Worm (Caenorhabditis elegans): ENCODE measurements around the gene F38H4.5.

F38H4.5 gene

ce11 chrIV:11842121-11842520 lies 9.9 kb upstream of the F38H4.5 start, which contains the start of gene F38H4.3:
TSS of gene F38H4.3 (plus strand) at chrIV:11842421.
- TF ChIP-seq blmp-1 (tag; optimal IDR thresholded peaks at IDR 0.05; ENCODE audit: insufficient read depth): no peak

ce11 chrIV:11847771-11848312 lies 4.1 kb upstream of the F38H4.5 start, which contains the start of the genes F38H4.6 and F38H4.4:
TSS of gene F38H4.6 (minus strand) at chrIV:11847871.
TSS of gene F38H4.4 (plus strand) at chrIV:11848262.
- no peak for TF ChIP-seq Y55F3AM.14 (GFP tag; optimal IDR thresholded peaks at IDR 0.05)
- no peak for TF ChIP-seq gmeb-1 (tag; optimal IDR thresholded peaks at IDR 0.05)
- no peak for TF ChIP-seq unc-39 (tag; optimal IDR thresholded peaks at IDR 0.05)
- no peak for TF ChIP-seq sma-3 (GFP tag; optimal IDR thresholded peaks at IDR 0.05)
- no peak for TF ChIP-seq ztf-1 (GFP tag; conservative IDR thresholded peaks at IDR 0.05)
- TF ChIP-seq ZK546.5 (tag; optimal IDR thresholded peaks at IDR 0.05): no peak
- TF ChIP-seq nhr-21 (tag; optimal IDR thresholded peaks at IDR 0.05): no peak
- TF ChIP-seq dmd-4 (tag; optimal IDR thresholded peaks at IDR 0.05): no peak
- no peak for TF ChIP-seq nhr-12 (tag; optimal IDR thresholded peaks at IDR 0.05)
- TF ChIP-seq C34F6.9 (tag; optimal IDR thresholded peaks at IDR 0.05): no peak

- no peak for TF ChIP-seq R02D3.7 (tag; optimal IDR thresholded peaks at IDR 0.05)
- no peak for TF ChIP-seq lin-39 (tag; optimal IDR thresholded peaks at IDR 0.05)
- no peak for TF ChIP-seq ceh-82 (tag; optimal IDR thresholded peaks at IDR 0.05)
- TF ChIP-seq nhr-129 (tag; optimal IDR thresholded peaks at IDR 0.05): peak; percentile 75
- TF ChIP-seq ztf-4 (tag; optimal IDR thresholded peaks at IDR 0.05): no peak
- TF ChIP-seq nhr-21 (tag; optimal IDR thresholded peaks at IDR 0.05): peak; percentile 15
- TF ChIP-seq sma-3 (GFP tag; optimal IDR thresholded peaks at IDR 0.05): peak; percentile 41
- no peak for TF ChIP-seq nhr-10 (tag; optimal IDR thresholded peaks at IDR 0.05)
- no peak for TF ChIP-seq lin-11 (tag; optimal IDR thresholded peaks at IDR 0.05)
- no peak for TF ChIP-seq mbf-1 (tag; optimal IDR thresholded peaks at IDR 0.05)
- TF ChIP-seq elt-1 (tag; optimal IDR thresholded peaks at IDR 0.05): no peak
- no peak for TF ChIP-seq skn-1 (tag; optimal IDR thresholded peaks at IDR 0.05)
- TF ChIP-seq egl-27 (tag; optimal IDR thresholded peaks at IDR 0.05): no peak
- no peak for TF ChIP-seq sem-4 (tag; optimal IDR thresholded peaks at IDR 0.05)
- TF ChIP-seq dmd-4 (tag; optimal IDR thresholded peaks at IDR 0.05): no peak
- no peak for TF ChIP-seq peb-1 (tag; optimal IDR thresholded peaks at IDR 0.05)
- TF ChIP-seq lsy-2 (tag; optimal IDR thresholded peaks at IDR 0.05): peak in 1 of 2 experiments; percentile 72
- no peak for TF ChIP-seq nhr-6 (tag; optimal IDR thresholded peaks at IDR 0.05)
- TF ChIP-seq zag-1 (tag; optimal IDR thresholded peaks at IDR 0.05): no peak
- TF ChIP-seq unc-55 (GFP tag; optimal IDR thresholded peaks at IDR 0.05): peak; percentile 40
- peak; percentile 84 for TF ChIP-seq C34F6.9 (tag; optimal IDR thresholded peaks at IDR 0.05)
- TF ChIP-seq F13H6.1 (tag; optimal IDR thresholded peaks at IDR 0.05): peak; percentile 30
- TF ChIP-seq ztf-1 (GFP tag; conservative IDR thresholded peaks at IDR 0.05): no peak
- TF ChIP-seq nhr-11 (tag; optimal IDR thresholded peaks at IDR 0.05): no peak
- TF ChIP-seq aly-2 (tag; optimal IDR thresholded peaks at IDR 0.05): no peak
- TF ChIP-seq unc-39 (tag; optimal IDR thresholded peaks at IDR 0.05): no peak
- no peak for TF ChIP-seq mdl-1 (tag; optimal IDR thresholded peaks at IDR 0.05)
- TF ChIP-seq lin-13 (GFP tag; optimal IDR thresholded peaks at IDR 0.05): peak; percentile 69
- TF ChIP-seq ztf-11 (tag; optimal IDR thresholded peaks at IDR 0.05): no peak
- TF ChIP-seq elt-3 (tag; optimal IDR thresholded peaks at IDR 0.05): no peak
Observed at ce11 chrIV:11854777-11855176, 2.8 kb downstream of the F38H4.5 start, which contains the start of gene tag-30. TSS of gene tag-30 (minus strand) at chrIV:11855159.

ce11 chrIV:11855424-11855823 lies 3.4 kb downstream of the F38H4.5 start:
- TF ChIP-seq ceh-82 (tag; optimal IDR thresholded peaks at IDR 0.05): no peak
- TF ChIP-seq nhr-129 (tag; optimal IDR thresholded peaks at IDR 0.05): no peak
- no peak for TF ChIP-seq ztf-4 (tag; optimal IDR thresholded peaks at IDR 0.05)
- no peak for TF ChIP-seq alr-1 (tag; optimal IDR thresholded peaks at IDR 0.05)
- TF ChIP-seq ZK546.5 (tag; optimal IDR thresholded peaks at IDR 0.05): no peak
- TF ChIP-seq nhr-25 (tag; optimal IDR thresholded peaks at IDR 0.05): no peak
- no peak for TF ChIP-seq skn-1 (tag; optimal IDR thresholded peaks at IDR 0.05)
- no peak for TF ChIP-seq fos-1 (tag; optimal IDR thresholded peaks at IDR 0.05)
- TF ChIP-seq nhr-10 (tag; optimal IDR thresholded peaks at IDR 0.05): no peak
- TF ChIP-seq nhr-23 (tag; optimal IDR thresholded peaks at IDR 0.05): no peak
- TF ChIP-seq R02D3.7 (tag; optimal IDR thresholded peaks at IDR 0.05): no peak
- TF ChIP-seq F13H6.1 (tag; optimal IDR thresholded peaks at IDR 0.05): no peak
- TF ChIP-seq peb-1 (tag; optimal IDR thresholded peaks at IDR 0.05): no peak
- TF ChIP-seq dmd-4 (tag; optimal IDR thresholded peaks at IDR 0.05): no peak
- TF ChIP-seq sem-4 (tag; optimal IDR thresholded peaks at IDR 0.05): no peak
- TF ChIP-seq unc-62 (GFP tag; optimal IDR thresholded peaks at IDR 0.05): no peak
- TF ChIP-seq nhr-6 (tag; optimal IDR thresholded peaks at IDR 0.05): no peak

Measured in whole organism, L2 larva.